Worm (Caenorhabditis elegans) whole organism, L3 larva: Measurements from ENCODE around the gene T14G8.2.

Source experiments
- R02D3.7 ChIP-seq: fragments of 150-350 bp; optimal IDR thresholded peaks from 2 replicates; lab custom pipeline; 2014; ENCODE audit warnings: missing biosample characterization, missing genetic modification characterization
- ZK546.5 ChIP-seq: sonication (generic microtip); optimal IDR thresholded peaks from 2 replicates; lab custom pipeline; 2017; ENCODE audit warnings: missing biosample characterization, missing genetic modification characterization
- ceh-16 ChIP-seq: sonication (generic microtip); optimal IDR thresholded peaks from 2 replicates; lab custom pipeline; 2017; ENCODE audit warnings: missing biosample characterization, missing genetic modification characterization
- ceh-28 ChIP-seq: fragments of 150-350 bp; optimal IDR thresholded peaks from 2 replicates; lab custom pipeline; 2014; ENCODE audit warnings: missing biosample characterization, missing genetic modification reagents, missing genetic modification characterization
- daf-12 ChIP-seq: fragments of 150-350 bp; optimal IDR thresholded peaks from 2 replicates; lab custom pipeline; 2014; ENCODE audit warnings: missing biosample characterization, missing genetic modification reagents, missing genetic modification characterization
- egl-27 ChIP-seq: sonication (generic microtip); optimal IDR thresholded peaks from 4 replicates; lab custom pipeline; 2017; ENCODE audit warnings: missing biosample characterization, missing genetic modification reagents, missing genetic modification characterization
- elt-1 ChIP-seq: fragments of 150-350 bp; optimal IDR thresholded peaks from 2 replicates; lab custom pipeline; 2014; ENCODE audit warnings: missing biosample characterization, missing genetic modification characterization
- eor-1 ChIP-seq, 2 experiments: fragments of 150-350 bp; optimal IDR thresholded peaks; 2 replicates each; lab custom pipeline; 2014 to 2018; ENCODE audit warnings: missing biosample characterization in 2 of 2, missing genetic modification characterization in 2 of 2
- fkh-10 ChIP-seq: sonication (generic microtip); optimal IDR thresholded peaks from 2 replicates; lab custom pipeline; 2017; ENCODE audit warnings: missing biosample characterization, missing genetic modification reagents, missing genetic modification characterization
- fos-1 ChIP-seq: fragments of 150-350 bp; optimal IDR thresholded peaks from 2 replicates; lab custom pipeline; 2014; ENCODE audit warnings: missing biosample characterization, missing genetic modification characterization
- hmg-11 ChIP-seq: sonication (generic microtip); optimal IDR thresholded peaks from 2 replicates; lab custom pipeline; 2016; ENCODE audit warnings: missing genetic modification characterization, missing compliant biosample characterization
- lin-39 ChIP-seq: fragments of 150-350 bp; optimal IDR thresholded peaks from 2 replicates; lab custom pipeline; 2018; ENCODE audit warnings: missing biosample characterization, missing genetic modification reagents, missing genetic modification characterization
- lsy-12 ChIP-seq: sonication (generic microtip); optimal IDR thresholded peaks from 2 replicates; lab custom pipeline; 2016; ENCODE audit warnings: mild to moderate bottlenecking, missing genetic modification characterization, missing compliant biosample characterization
- mdl-1 ChIP-seq: fragments of 150-350 bp; optimal IDR thresholded peaks from 2 replicates; lab custom pipeline; 2014; ENCODE audit warnings: missing biosample characterization, missing genetic modification characterization
- nfya-1 ChIP-seq: sonication (generic microtip); optimal IDR thresholded peaks from 2 replicates; lab custom pipeline; 2017; ENCODE audit warnings: missing genetic modification characterization, mild to moderate bottlenecking, missing compliant biosample characterization, antibody characterized with exemption, moderate library complexity; ENCODE audit not compliant: insufficient read depth
- nhr-11 ChIP-seq: fragments of 150-350 bp; optimal IDR thresholded peaks from 2 replicates; lab custom pipeline; 2014; ENCODE audit warnings: missing biosample characterization, missing genetic modification characterization
- nhr-12 ChIP-seq: fragments of 150-350 bp; optimal IDR thresholded peaks from 2 replicates; lab custom pipeline; 2014; ENCODE audit warnings: missing biosample characterization, missing genetic modification characterization
- nhr-23 ChIP-seq: fragments of 150-350 bp; optimal IDR thresholded peaks from 2 replicates; lab custom pipeline; 2014; ENCODE audit warnings: missing biosample characterization, missing genetic modification reagents, missing genetic modification characterization
- nhr-237 ChIP-seq: fragments of 150-350 bp; optimal IDR thresholded peaks from 2 replicates; lab custom pipeline; 2014; ENCODE audit warnings: missing biosample characterization, missing genetic modification characterization
- nhr-28 ChIP-seq: fragments of 150-350 bp; optimal IDR thresholded peaks from 2 replicates; lab custom pipeline; 2014; ENCODE audit warnings: missing biosample characterization, missing genetic modification characterization
- nhr-43 ChIP-seq: sonication (generic microtip); optimal IDR thresholded peaks from 2 replicates; lab custom pipeline; 2016; ENCODE audit warnings: mild to moderate bottlenecking, missing genetic modification characterization, missing compliant biosample characterization; ENCODE audit not compliant: poor library complexity, severe bottlenecking
- nhr-67 ChIP-seq: fragments of 150-350 bp; optimal IDR thresholded peaks from 2 replicates; lab custom pipeline; 2014; ENCODE audit warnings: missing biosample characterization, missing genetic modification characterization
- nhr-76 ChIP-seq: fragments of 150-350 bp; sonication (generic microtip); optimal IDR thresholded peaks from 5 replicates; lab custom pipeline; 2014; ENCODE audit warnings: missing biosample characterization, missing genetic modification characterization
- nhr-77 ChIP-seq: fragments of 150-350 bp; optimal IDR thresholded peaks from 2 replicates; lab custom pipeline; 2014; ENCODE audit warnings: missing biosample characterization, missing genetic modification characterization
- pha-4 ChIP-seq: fragments of 150-350 bp; optimal IDR thresholded peaks from 2 replicates; lab custom pipeline; 2014; ENCODE audit warnings: missing biosample characterization, missing genetic modification reagents, missing genetic modification characterization
- skn-1 ChIP-seq: fragments of 150-350 bp; optimal IDR thresholded peaks from 2 replicates; lab custom pipeline; 2014; ENCODE audit warnings: missing biosample characterization, missing genetic modification characterization
- snpc-4 ChIP-seq: fragments of 150-350 bp; optimal IDR thresholded peaks from 2 replicates; lab custom pipeline; 2014; ENCODE audit warnings: missing biosample characterization, missing genetic modification characterization
- zag-1 ChIP-seq: fragments of 150-350 bp; optimal IDR thresholded peaks from 2 replicates; lab custom pipeline; 2014; ENCODE audit warnings: missing biosample characterization, missing genetic modification characterization
- ztf-11 ChIP-seq: fragments of 150-350 bp; optimal IDR thresholded peaks from 2 replicates; lab custom pipeline; 2014; ENCODE audit warnings: missing biosample characterization, missing genetic modification characterization

T14G8.2 gene

ce11 chrX:12899140-12899888, 41.5 kb downstream of the T14G8.2 start:
- peak; percentile 18 for TF ChIP-seq nfya-1 (tag; lab: Kevin White, UChicago)
- peak; percentile 58 for TF ChIP-seq nhr-43 (tag; lab: Kevin White, UChicago)
- no peak for TF ChIP-seq zag-1 (tag; lab: Kevin White, UChicago)
- TF ChIP-seq lin-39 (tag; lab: Kevin White, UChicago) = peak; percentile 19
- TF ChIP-seq daf-12 (tag; lab: Kevin White, UChicago) = no peak
- TF ChIP-seq ceh-16 (tag; lab: Kevin White, UChicago) = no peak
- TF ChIP-seq egl-27 (tag; lab: Kevin White, UChicago) = no peak
- peak; percentile 15 for TF ChIP-seq nhr-23 (tag; lab: Kevin White, UChicago)
- TF ChIP-seq lsy-12 (tag; lab: Kevin White, UChicago) = no peak
- no peak for TF ChIP-seq nhr-12 (tag; lab: Kevin White, UChicago)

- no peak for TF ChIP-seq elt-1 (tag; lab: Kevin White, UChicago)
- TF ChIP-seq lin-39 (tag; lab: Kevin White, UChicago) = peak; percentile 85
- TF ChIP-seq nfya-1 (tag; lab: Kevin White, UChicago) = peak; percentile 15
- TF ChIP-seq ceh-28 (tag; lab: Kevin White, UChicago) = no peak
- TF ChIP-seq zag-1 (tag; lab: Kevin White, UChicago) = no peak
Measured at ce11 chrX:12902057-12902652, 44.4 kb downstream of the T14G8.2 start.

ce11 chrX:12903810-12904209, 46.0 kb downstream of the T14G8.2 start:
- TF ChIP-seq nhr-76 (tag; lab: Kevin White, UChicago) (no peak), nhr-67 (tag; lab: Kevin White, UChicago) (no peak), nhr-43 (tag; lab: Kevin White, UChicago) (peak; percentile 6), nhr-23 (tag; lab: Kevin White, UChicago) (peak; percentile 21), skn-1 (tag; lab: Kevin White, UChicago) (no peak), R02D3.7 (tag; lab: Kevin White, UChicago) (no peak), hmg-11 (tag; lab: Kevin White, UChicago) (peak; percentile 1), lin-39 (tag; lab: Kevin White, UChicago) (peak; percentile 27), nfya-1 (tag; lab: Kevin White, UChicago) (peak; percentile 42), mdl-1 (tag; lab: Kevin White, UChicago) (no peak), nhr-237 (tag; lab: Kevin White, UChicago) (no peak), pha-4 (tag; lab: Kevin White, UChicago) (no peak), snpc-4 (tag; lab: Kevin White, UChicago) (no peak), nhr-77 (tag; lab: Kevin White, UChicago) (no peak), eor-1 (tag; optimal IDR thresholded peaks at IDR 0.05; lab: Kevin White, UChicago) (no peak)

- TF ChIP-seq pha-4 (tag; lab: Kevin White, UChicago) (peak; percentile 15), lsy-12 (tag; lab: Kevin White, UChicago) (no peak)
Measured at ce11 chrX:12907502-12907901, 49.7 kb downstream of the T14G8.2 start, which contains the start of gene pqn-18. Gene pqn-18, plus strand, starts transcription at chrX:12907832.

- TF ChIP-seq fkh-10 (GFP tag; lab: Kevin White, UChicago) (no peak), ZK546.5 (tag; lab: Kevin White, UChicago) (no peak), eor-1 (tag; optimal IDR thresholded peaks at IDR 0.05; lab: Kevin White, UChicago) (no peak), ztf-11 (no peak), snpc-4 (tag; lab: Kevin White, UChicago) (no peak), nhr-28 (no peak), nhr-77 (tag; lab: Kevin White, UChicago) (no peak), fos-1 (tag; lab: Kevin White, UChicago) (no peak), nhr-11 (no peak), ceh-16 (tag; lab: Kevin White, UChicago) (no peak), nhr-43 (tag; lab: Kevin White, UChicago) (no peak), zag-1 (tag; lab: Kevin White, UChicago) (no peak), lin-39 (tag; lab: Kevin White, UChicago) (no peak), ceh-28 (tag; lab: Kevin White, UChicago) (no peak)
Measured at ce11 chrX:12908715-12909114, 50.9 kb downstream of the T14G8.2 start.
